Fruit fly (Drosophila melanogaster): ENCODE data around the gene CG10077.
A peak's percentile ranks its signal among the peaks of the same experiment; 100 is the strongest.

CG10077 gene

DNA sequence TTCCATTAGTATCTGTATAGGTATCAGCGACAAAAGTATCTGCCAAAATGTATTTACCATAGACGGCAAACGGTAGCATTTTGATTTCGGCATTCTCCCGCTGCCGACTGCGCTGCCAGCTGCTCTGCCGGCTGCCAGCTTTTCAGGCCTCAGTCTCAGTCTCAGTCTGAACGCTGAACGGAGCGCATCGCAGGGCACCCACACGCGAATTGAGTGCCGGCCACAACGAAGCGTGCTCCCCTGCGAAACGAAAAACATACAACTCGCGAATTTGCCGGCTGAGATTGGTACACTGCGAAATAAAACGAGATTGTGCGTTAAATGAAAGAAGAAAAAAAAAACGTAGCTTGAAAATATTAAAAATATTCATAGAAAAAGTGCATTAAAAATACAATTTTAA, 43.0 kb upstream of the CG10077 start, which contains the start of gene Mp:
Mp (plus strand) TSS at position 152 of the 400 bp plus-strand sequence.
- TF ChIP-seq h (optimal IDR thresholded peaks at IDR 0.05) (no peak), PHDP (tag; optimal IDR thresholded peaks at IDR 0.05) (peak; percentile 16), CG10431 (GFP tag; optimal IDR thresholded peaks at IDR 0.05) (no peak), Sry-δ (GFP tag; optimal IDR thresholded peaks at IDR 0.05) (no peak), Dll (GFP tag; IDR thresholded peaks at IDR 0.05; ENCODE audit: partially characterized antibody) (no peak), CG12942 (GFP tag; optimal IDR thresholded peaks at IDR 0.05) (no peak), pum (GFP tag; optimal IDR thresholded peaks at IDR 0.05) (no peak), unpg (GFP tag; optimal IDR thresholded peaks at IDR 0.05) (no peak), crp (GFP tag; optimal IDR thresholded peaks at IDR 0.05) (no peak), dmrt99B (tag; optimal IDR thresholded peaks at IDR 0.05) (no peak), luna (GFP tag; optimal IDR thresholded peaks at IDR 0.05) (no peak), CG31441 (GFP tag; IDR thresholded peaks at IDR 0.05) (no peak), maf-S (GFP tag; optimal IDR thresholded peaks at IDR 0.05) (no peak), CG11560 (tag; IDR thresholded peaks at IDR 0.05) (no peak), CG13287 (GFP tag; IDR thresholded peaks at IDR 0.05; ENCODE audit: partially characterized antibody) (peak; percentile 57; the same call in 1 of the 2 replicates), fd96Cb (tag; optimal IDR thresholded peaks at IDR 0.05) (no peak), Ets65A (GFP tag) (no peak), pho (GFP tag; optimal IDR thresholded peaks at IDR 0.05) (no peak), bcd (GFP tag; optimal IDR thresholded peaks at IDR 0.05) (no peak), Jarid2 (GFP tag; optimal IDR thresholded peaks at IDR 0.05) (peak; percentile 78), CG3995 (GFP tag; optimal IDR thresholded peaks at IDR 0.05) (no peak), CG33557 (GFP tag; optimal IDR thresholded peaks at IDR 0.05) (no peak), ERR (GFP tag; optimal IDR thresholded peaks at IDR 0.05) (no peak), dm (GFP tag; optimal IDR thresholded peaks at IDR 0.05) (no peak), CkIIα-i1 (GFP tag; IDR thresholded peaks at IDR 0.05) (no peak), ci (GFP tag; IDR thresholded peaks at IDR 0.05) (0 out of 3 replicates have a peak, but pooled peaks have one; percentile 47), ac (GFP tag; optimal IDR thresholded peaks at IDR 0.05) (no peak), ranshi (GFP tag; IDR thresholded peaks at IDR 0.05) (no peak), CG14667 (GFP tag; IDR thresholded peaks at IDR 0.05) (no peak), gsb (GFP tag; IDR thresholded peaks at IDR 0.05) (no peak), grau (tag; optimal IDR thresholded peaks at IDR 0.05) (no peak), bowl (GFP tag; IDR thresholded peaks at IDR 0.05) (0 out of 2 replicates have a peak, but pooled peaks have one; percentile 12), CG31365 (tag; optimal IDR thresholded peaks at IDR 0.05) (no peak), CG8089 (GFP tag; optimal IDR thresholded peaks at IDR 0.05) (no peak), Fer1 (GFP tag; optimal IDR thresholded peaks at IDR 0.05) (no peak), Adf1 (GFP tag; IDR thresholded peaks at IDR 0.05) (peak; percentile 92), CG8944 (GFP tag; optimal IDR thresholded peaks at IDR 0.05) (no peak), bab2 (GFP tag; optimal IDR thresholded peaks at IDR 0.05) (no peak), pnt (GFP tag; optimal IDR thresholded peaks at IDR 0.05) (no peak), Ravus (GFP tag; IDR thresholded peaks at IDR 0.05) (no peak), lola (GFP tag; optimal IDR thresholded peaks at IDR 0.05) (no peak), hkb (optimal IDR thresholded peaks at IDR 0.05) (no peak), hkb (GFP tag; IDR thresholded peaks at IDR 0.05) (0 out of 2 replicates have a peak, but pooled peaks have one; percentile 38), sob (GFP tag; IDR thresholded peaks at IDR 0.05) (peak; percentile 32; the same call in 1 of the 2 replicates), CrebB (tag; optimal IDR thresholded peaks at IDR 0.05) (no peak), Scr (GFP tag; IDR thresholded peaks at IDR 0.05; ENCODE audit: partially characterized antibody) (no peak), CG2129 (GFP tag; IDR thresholded peaks at IDR 0.05; ENCODE audit: partially characterized antibody) (no peak), CG4328 (GFP tag; optimal IDR thresholded peaks at IDR 0.05) (no peak), ATbp (GFP tag; optimal IDR thresholded peaks at IDR 0.05) (no peak), prd (optimal IDR thresholded peaks at IDR 0.05) (no peak), prd (GFP tag; IDR thresholded peaks at IDR 0.05) (no peak), danr (GFP tag; IDR thresholded peaks at IDR 0.05) (no peak)

Measured in whole organism, embryonic.